Fruit fly (Drosophila melanogaster): ENCODE results near the gene Stt3A.

Gene Stt3A

DNA sequence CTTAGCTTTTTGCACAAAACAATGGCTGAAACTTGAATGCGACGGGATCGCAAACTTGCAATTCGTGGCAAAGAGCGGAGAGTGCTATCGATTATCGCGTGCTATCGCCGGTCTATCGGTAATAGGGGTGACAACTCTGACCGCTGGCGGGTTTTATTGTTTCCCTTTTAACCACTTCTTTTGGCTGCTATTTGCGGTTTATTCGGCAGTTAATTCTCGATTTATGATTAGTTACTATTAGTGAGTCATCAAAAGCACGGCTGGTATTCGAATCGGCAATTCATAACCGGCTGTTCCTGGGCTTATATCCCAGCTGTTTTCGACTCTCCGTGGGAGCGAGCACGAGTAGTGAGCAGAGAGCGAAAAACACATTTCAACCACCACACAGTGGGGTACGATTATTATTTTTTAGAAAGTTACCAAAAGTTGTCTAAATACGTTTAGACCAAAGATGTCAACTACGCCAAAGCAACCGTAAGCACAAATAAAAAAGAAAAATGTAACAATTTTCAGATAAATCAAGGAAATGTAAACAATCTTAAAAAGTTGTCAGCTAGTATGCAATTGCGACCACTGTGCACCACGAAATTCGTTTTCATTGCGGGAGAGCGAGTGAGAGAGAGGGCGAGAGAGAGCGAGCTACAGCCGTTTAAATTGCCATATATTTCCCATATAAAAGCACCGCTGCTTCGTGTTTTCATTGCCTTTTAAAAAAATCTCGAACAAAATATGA is at the start of gene Stt3A, which contains the start of gene bves (continued):
- TF ChIP-seq cato (GFP tag; optimal IDR thresholded peaks at IDR 0.05; ENCODE audit: borderline replicate concordance) (peak; percentile 97), HHEX (GFP tag; optimal IDR thresholded peaks at IDR 0.05) (peak; percentile 98), YL-1 (GFP tag; optimal IDR thresholded peaks at IDR 0.05) (peak; percentile 98), CG30020 (tag; optimal IDR thresholded peaks at IDR 0.05) (peak; percentile 87), chm (GFP tag; IDR thresholded peaks at IDR 0.05) (peak; percentile 99), Mrtf (GFP tag; IDR thresholded peaks at IDR 0.05) (peak; percentile 96), Chrac-16 (GFP tag; optimal IDR thresholded peaks at IDR 0.05) (peak; percentile 98), CG4404 (GFP tag; IDR thresholded peaks at IDR 0.05) (peak; percentile 95), CG7987 (GFP tag; optimal IDR thresholded peaks at IDR 0.05) (peak; percentile 96), Bdp1 (GFP tag; optimal IDR thresholded peaks at IDR 0.05) (peak; percentile 95), crc (GFP tag; optimal IDR thresholded peaks at IDR 0.05) (peak; percentile 97), Dbx (GFP tag; IDR thresholded peaks at IDR 0.05) (peak; percentile 96), Ravus (GFP tag; IDR thresholded peaks at IDR 0.05) (peak; percentile 89), pan (optimal IDR thresholded peaks at IDR 0.05) (no peak), pan (GFP tag; optimal IDR thresholded peaks at IDR 0.05 in 1 of 2, IDR thresholded peaks at IDR 0.05 in 1 of 2) (peak in 1 of 2 experiments; percentile 97), grn (GFP tag; optimal IDR thresholded peaks at IDR 0.05) (peak; percentile 79), vvl (GFP tag; IDR thresholded peaks at IDR 0.05) (peak; percentile 99), Myb (GFP tag; optimal IDR thresholded peaks at IDR 0.05) (peak; percentile 90), gro (GFP tag; optimal IDR thresholded peaks at IDR 0.05) (peak; percentile 99), CG6813 (GFP tag; optimal IDR thresholded peaks at IDR 0.05) (peak; percentile 99), Sry-β (GFP tag; optimal IDR thresholded peaks at IDR 0.05) (peak; percentile 69), CG7372 (GFP tag; IDR thresholded peaks at IDR 0.05) (peak; percentile 95), CG33557 (GFP tag; optimal IDR thresholded peaks at IDR 0.05) (peak; percentile 98), stwl (tag; optimal IDR thresholded peaks at IDR 0.05) (peak; percentile 65), Hsf (GFP tag; optimal IDR thresholded peaks at IDR 0.05) (peak; percentile 99), CG3281 (GFP tag; optimal IDR thresholded peaks at IDR 0.05) (peak; percentile 98), CG10565 (GFP tag; optimal IDR thresholded peaks at IDR 0.05) (peak; percentile 95), disco-r (GFP tag; optimal IDR thresholded peaks at IDR 0.05) (peak; percentile 98), GATAe (GFP tag; conservative IDR thresholded peaks at IDR 0.05) (peak; percentile 93), Nf-YA (GFP tag; IDR thresholded peaks at IDR 0.05) (peak; percentile 95), mld (GFP tag; IDR thresholded peaks at IDR 0.05; ENCODE audit: partially characterized antibody) (peak; percentile 52; the same call in 2 of the 3 replicates), CG10321 (GFP tag; IDR thresholded peaks at IDR 0.05) (peak; percentile 83), CG7357 (GFP tag; IDR thresholded peaks at IDR 0.05) (peak; percentile 91), dmrt99B (tag; optimal IDR thresholded peaks at IDR 0.05) (peak; percentile 99), ci (GFP tag; IDR thresholded peaks at IDR 0.05) (peak; percentile 99), Pdp1 (GFP tag; optimal IDR thresholded peaks at IDR 0.05) (peak; percentile 97 to 98), pzg (GFP tag; optimal IDR thresholded peaks at IDR 0.05) (peak; percentile 39), CG13123 (GFP tag; optimal IDR thresholded peaks at IDR 0.05) (peak; percentile 96), CG4730 (GFP tag; IDR thresholded peaks at IDR 0.05) (peak; percentile 96), Atf3 (GFP tag; optimal IDR thresholded peaks at IDR 0.05) (peak; percentile 97), CG11398 (GFP tag; optimal IDR thresholded peaks at IDR 0.05) (peak; percentile 99), Hr3 (GFP tag; optimal IDR thresholded peaks at IDR 0.05) (peak; percentile 97), CG17328 (GFP tag; IDR thresholded peaks at IDR 0.05) (peak; percentile 99), CG12219 (GFP tag; optimal IDR thresholded peaks at IDR 0.05) (peak; percentile 99), Six4 (GFP tag; optimal IDR thresholded peaks at IDR 0.05) (peak; percentile 98), pho (GFP tag; optimal IDR thresholded peaks at IDR 0.05) (peak; percentile 98), repo (GFP tag; optimal IDR thresholded peaks at IDR 0.05) (peak; percentile 98), Asciz (GFP tag; optimal IDR thresholded peaks at IDR 0.05) (peak; percentile 99), Optix (GFP tag; IDR thresholded peaks at IDR 0.05) (peak; percentile 96), fru (optimal IDR thresholded peaks at IDR 0.05) (no peak)
